Worm (Caenorhabditis elegans) whole organism, L3 larva: Measurements from ENCODE around the gene gtf-2H3.

ENCODE experiments used
- ZK546.5 ChIP-seq: sonication (generic microtip); optimal IDR thresholded peaks from 2 replicates; lab custom pipeline; 2017; ENCODE audit warnings: missing biosample characterization, missing genetic modification characterization
- ama-1 ChIP-seq: fragments of 150-350 bp; optimal IDR thresholded peaks from 2 replicates; lab custom pipeline; 2018
- daf-12 ChIP-seq: fragments of 150-350 bp; optimal IDR thresholded peaks from 2 replicates; lab custom pipeline; 2014; ENCODE audit warnings: missing biosample characterization, missing genetic modification reagents, missing genetic modification characterization
- elt-2 ChIP-seq: sonication (generic microtip); optimal IDR thresholded peaks from 2 replicates; lab custom pipeline; 2016; ENCODE audit warnings: missing genetic modification reagents, mild to moderate bottlenecking, missing genetic modification characterization, missing compliant biosample characterization
- elt-3 ChIP-seq, 3 experiments: fragments of 150-350 bp in 1 of 3; sonication (generic microtip) in 2 of 3; optimal IDR thresholded peaks; 2 replicates in 2 of 3; 4 replicates in 1 of 3; lab custom pipeline; 2014 to 2017; ENCODE audit warnings: missing biosample characterization in 3 of 3, missing genetic modification characterization in 3 of 3
- nfya-1 ChIP-seq: sonication (generic microtip); optimal IDR thresholded peaks from 2 replicates; lab custom pipeline; 2017; ENCODE audit warnings: missing genetic modification characterization, mild to moderate bottlenecking, missing compliant biosample characterization, antibody characterized with exemption, moderate library complexity; ENCODE audit not compliant: insufficient read depth
- nhr-43 ChIP-seq: sonication (generic microtip); optimal IDR thresholded peaks from 2 replicates; lab custom pipeline; 2016; ENCODE audit warnings: mild to moderate bottlenecking, missing genetic modification characterization, missing compliant biosample characterization; ENCODE audit not compliant: poor library complexity, severe bottlenecking
- nhr-76 ChIP-seq: fragments of 150-350 bp; sonication (generic microtip); optimal IDR thresholded peaks from 5 replicates; lab custom pipeline; 2014; ENCODE audit warnings: missing biosample characterization, missing genetic modification characterization
- nhr-77 ChIP-seq: fragments of 150-350 bp; optimal IDR thresholded peaks from 2 replicates; lab custom pipeline; 2014; ENCODE audit warnings: missing biosample characterization, missing genetic modification characterization
- skn-1 ChIP-seq: fragments of 150-350 bp; optimal IDR thresholded peaks from 2 replicates; lab custom pipeline; 2014; ENCODE audit warnings: missing biosample characterization, missing genetic modification characterization
- snpc-4 ChIP-seq: fragments of 150-350 bp; optimal IDR thresholded peaks from 2 replicates; lab custom pipeline; 2014; ENCODE audit warnings: missing biosample characterization, missing genetic modification characterization
- ztf-11 ChIP-seq: fragments of 150-350 bp; optimal IDR thresholded peaks from 2 replicates; lab custom pipeline; 2014; ENCODE audit warnings: missing biosample characterization, missing genetic modification characterization

DNA sequence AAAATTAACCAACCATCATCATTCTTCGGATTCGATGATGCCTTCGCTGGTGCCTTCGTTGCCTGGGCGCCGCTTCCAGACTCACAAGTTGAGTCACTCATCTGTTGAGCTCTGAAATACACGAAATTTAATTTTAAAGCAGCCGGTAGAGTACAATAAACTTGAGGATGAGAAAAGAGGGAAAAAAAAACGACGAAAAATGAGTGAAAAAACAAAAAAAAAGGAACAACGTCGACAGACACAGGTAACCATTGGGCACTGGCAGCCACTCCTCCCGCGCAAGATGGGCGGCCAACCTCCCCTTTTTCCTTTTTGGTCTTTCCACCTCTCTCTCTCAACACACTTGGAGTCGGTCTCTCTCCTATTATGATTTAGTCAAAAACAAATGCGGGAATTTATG, 26.8 kb upstream of the gtf-2H3 start, which contains the start of gene K08E5.1:
- TF ChIP-seq daf-12 = no peak
- no peak for TF ChIP-seq snpc-4 (tag; lab: Kevin White, UChicago)
- TF ChIP-seq nhr-77 = no peak
- TF ChIP-seq ama-1 (lab: Kevin White, UChicago) = no peak
- no peak for TF ChIP-seq elt-3 (tag; optimal IDR thresholded peaks at IDR 0.05; lab: Kevin White, UChicago)
- TF ChIP-seq nfya-1 (tag; lab: Kevin White, UChicago) = no peak
- no peak for TF ChIP-seq elt-2 (tag; lab: Kevin White, UChicago)
- TF ChIP-seq ZK546.5 = no peak
- no peak for TF ChIP-seq nhr-43 (tag; lab: Kevin White, UChicago)
- TF ChIP-seq nhr-76 (tag; lab: Kevin White, UChicago) = no peak
- no peak for TF ChIP-seq skn-1 (tag; lab: Kevin White, UChicago)
- no peak for TF ChIP-seq ztf-11 (tag; lab: Kevin White, UChicago)
